Worm (Caenorhabditis elegans) whole organism, L3 larva: ENCODE results near the gene T24E12.1.

Experiments used
- ZK546.5 ChIP-seq: sonication (generic microtip); optimal IDR thresholded peaks from 2 replicates; lab custom pipeline; 2017; ENCODE audit warnings: missing biosample characterization, missing genetic modification characterization
- ceh-82 ChIP-seq: fragments of 150-350 bp; optimal IDR thresholded peaks from 2 replicates; lab custom pipeline; 2014; ENCODE audit warnings: missing biosample characterization, missing genetic modification characterization
- egl-27 ChIP-seq: sonication (generic microtip); optimal IDR thresholded peaks from 4 replicates; lab custom pipeline; 2017; ENCODE audit warnings: missing biosample characterization, missing genetic modification reagents, missing genetic modification characterization
- fkh-10 ChIP-seq: sonication (generic microtip); optimal IDR thresholded peaks from 2 replicates; lab custom pipeline; 2017; ENCODE audit warnings: missing biosample characterization, missing genetic modification reagents, missing genetic modification characterization
- mdl-1 ChIP-seq: fragments of 150-350 bp; optimal IDR thresholded peaks from 2 replicates; lab custom pipeline; 2014; ENCODE audit warnings: missing biosample characterization, missing genetic modification characterization
- nfya-1 ChIP-seq: sonication (generic microtip); optimal IDR thresholded peaks from 2 replicates; lab custom pipeline; 2017; ENCODE audit warnings: missing genetic modification characterization, mild to moderate bottlenecking, missing compliant biosample characterization, antibody characterized with exemption, moderate library complexity; ENCODE audit not compliant: insufficient read depth
- nhr-11 ChIP-seq: fragments of 150-350 bp; optimal IDR thresholded peaks from 2 replicates; lab custom pipeline; 2014; ENCODE audit warnings: missing biosample characterization, missing genetic modification characterization
- nhr-43 ChIP-seq: sonication (generic microtip); optimal IDR thresholded peaks from 2 replicates; lab custom pipeline; 2016; ENCODE audit warnings: mild to moderate bottlenecking, missing genetic modification characterization, missing compliant biosample characterization; ENCODE audit not compliant: poor library complexity, severe bottlenecking
- nhr-76 ChIP-seq: fragments of 150-350 bp; sonication (generic microtip); optimal IDR thresholded peaks from 5 replicates; lab custom pipeline; 2014; ENCODE audit warnings: missing biosample characterization, missing genetic modification characterization
- nhr-77 ChIP-seq: fragments of 150-350 bp; optimal IDR thresholded peaks from 2 replicates; lab custom pipeline; 2014; ENCODE audit warnings: missing biosample characterization, missing genetic modification characterization
- unc-62 ChIP-seq: fragments of 150-350 bp; sonication (generic microtip); optimal IDR thresholded peaks from 4 replicates; lab custom pipeline; 2014; ENCODE audit warnings: missing biosample characterization, missing genetic modification reagents, missing genetic modification characterization
- zag-1 ChIP-seq: fragments of 150-350 bp; optimal IDR thresholded peaks from 2 replicates; lab custom pipeline; 2014; ENCODE audit warnings: missing biosample characterization, missing genetic modification characterization

ce11 chrII:3808104-3808503, 22.7 kb downstream of the T24E12.1 start, which contains the start of gene F54D10.5:
- TF ChIP-seq nfya-1 (tag; lab: Kevin White, UChicago) (peak; percentile 89), nhr-11 (tag; lab: Kevin White, UChicago) (no peak), ZK546.5 (tag; lab: Kevin White, UChicago) (no peak), ceh-82 (tag; lab: Kevin White, UChicago) (no peak), zag-1 (tag; lab: Kevin White, UChicago) (no peak), nhr-43 (tag; lab: Kevin White, UChicago) (peak; percentile 71), unc-62 (GFP tag; lab: Kevin White, UChicago) (no peak), fkh-10 (GFP tag; lab: Kevin White, UChicago) (no peak), nhr-76 (tag; lab: Kevin White, UChicago) (no peak), mdl-1 (tag; lab: Kevin White, UChicago) (no peak), egl-27 (tag; lab: Kevin White, UChicago) (no peak), nhr-77 (tag; lab: Kevin White, UChicago) (no peak)
